1 worm cellular context compared by ENCODE assay signal in the genomic region with DNA sequence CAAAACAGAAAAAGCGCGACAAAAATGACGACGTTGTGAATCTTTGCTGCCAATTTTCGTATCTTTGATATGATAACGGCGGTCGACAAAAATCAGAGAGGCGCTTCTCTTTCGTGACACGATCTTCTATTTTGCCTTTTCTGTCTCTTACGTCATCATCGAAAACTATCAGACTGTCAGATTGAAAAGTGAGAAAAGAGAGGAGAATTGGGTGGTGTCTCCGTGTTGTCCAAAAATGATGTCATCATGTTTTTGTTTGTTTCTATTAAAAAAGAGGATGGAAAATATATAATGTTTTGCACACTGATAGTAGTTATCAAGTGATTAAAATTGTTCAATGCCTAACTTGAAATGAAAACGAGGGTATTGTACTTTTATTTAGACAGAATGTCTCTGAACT.
A peak's percentile ranks its signal among the peaks of the same experiment; 100 is the strongest.
TF ChIP-seq lines count a peak whose summit lies in the region.

No protein-coding gene starts in this region.

TF ChIP-seq in whole organism, L1 larva, 84 proteins besides CTCF, POLR2A, EP300 and RAD21 (continued from another document):
- TF ChIP-seq zag-1 (tag; optimal IDR thresholded peaks at IDR 0.05; lab: Kevin White, UChicago) (no peak), aha-1 (tag; optimal IDR thresholded peaks at IDR 0.05; lab: Kevin White, UChicago) (no peak), nhr-20 (tag; optimal IDR thresholded peaks at IDR 0.05; lab: Kevin White, UChicago) (peak; percentile 64), F16B12.6 (tag; optimal IDR thresholded peaks at IDR 0.05; lab: Kevin White, UChicago) (no peak), grh-1 (GFP tag; IDR thresholded peaks at IDR 0.05; lab: Robert Waterston, UW) (no peak), alr-1 (tag; optimal IDR thresholded peaks at IDR 0.05; lab: Kevin White, UChicago; ENCODE audit: borderline replicate concordance) (no peak), nhr-84 (tag; optimal IDR thresholded peaks at IDR 0.05; lab: Kevin White, UChicago) (no peak), ztf-11 (tag; optimal IDR thresholded peaks at IDR 0.05; lab: Kevin White, UChicago) (no peak), lin-15B (tag; optimal IDR thresholded peaks at IDR 0.05; lab: Kevin White, UChicago) (no peak), ets-5 (GFP tag; IDR thresholded peaks at IDR 0.05; lab: Robert Waterston, UW) (no peak), snu-23 (GFP tag; optimal IDR thresholded peaks at IDR 0.05; lab: Kevin White, UChicago) (peak; percentile 56), unc-130 (tag; optimal IDR thresholded peaks at IDR 0.05; lab: Kevin White, UChicago) (no peak), pag-3 (tag; optimal IDR thresholded peaks at IDR 0.05; lab: Kevin White, UChicago; ENCODE audit: borderline replicate concordance, insufficient read depth) (no peak), swsn-7 (tag; optimal IDR thresholded peaks at IDR 0.05; lab: Kevin White, UChicago) (no peak), C34B4.2 (tag; optimal IDR thresholded peaks at IDR 0.05; lab: Kevin White, UChicago) (no peak), blmp-1 (tag; optimal IDR thresholded peaks at IDR 0.05; lab: Kevin White, UChicago) (peak; percentile 84), unc-30 (tag; optimal IDR thresholded peaks at IDR 0.05; lab: Kevin White, UChicago) (no peak), irx-1 (tag; optimal IDR thresholded peaks at IDR 0.05; lab: Kevin White, UChicago) (no peak), mab-9 (GFP tag; IDR thresholded peaks at IDR 0.05; lab: Robert Waterston, UW) (no peak), nhr-28 (tag; optimal IDR thresholded peaks at IDR 0.05; lab: Kevin White, UChicago) (no peak), nhr-47 (tag; optimal IDR thresholded peaks at IDR 0.05; lab: Kevin White, UChicago) (no peak), fkh-8 (tag; optimal IDR thresholded peaks at IDR 0.05; lab: Kevin White, UChicago) (no peak), sox-4 (tag; optimal IDR thresholded peaks at IDR 0.05; lab: Kevin White, UChicago) (no peak), snpc-4 (tag; optimal IDR thresholded peaks at IDR 0.05; lab: Kevin White, UChicago) (no peak)
